Worm (Caenorhabditis elegans) whole organism, midembryonic: ENCODE measurements around the gene F22B5.5.
A peak's percentile ranks its signal among the peaks of the same experiment; 100 is the strongest.

Experiments
- T22C8.4 ChIP-seq: fragments of 200-800 bp; sonication (Bioruptor generic); IDR thresholded peaks from 2 replicates; pipeline ENCODE4 v1.3.6; 2022; ENCODE audit warnings: missing genetic modification characterization, missing compliant biosample characterization
- cog-1 ChIP-seq: sonication (generic microtip); optimal IDR thresholded peaks from 2 replicates; lab custom pipeline; 2016; ENCODE audit warnings: missing genetic modification characterization, missing compliant biosample characterization
- flt-1 ChIP-seq: fragments of 200-800 bp; sonication (Bioruptor generic); IDR thresholded peaks from 2 replicates; pipeline ENCODE4 v1.3.6; 2022; ENCODE audit warnings: missing genetic modification characterization, missing compliant biosample characterization
- klf-2 ChIP-seq: fragments of 200-800 bp; sonication (Bioruptor generic); conservative IDR thresholded peaks from 2 replicates; pipeline ENCODE4 v1.3.6; 2022; ENCODE audit warnings: missing genetic modification reagents, missing genetic modification characterization, missing compliant biosample characterization
- med-1 ChIP-seq: sonication (generic microtip); optimal IDR thresholded peaks from 2 replicates; lab custom pipeline; 2017; ENCODE audit warnings: missing genetic modification characterization, mild to moderate bottlenecking, missing compliant biosample characterization, antibody characterized with exemption, missing genetic modification reagents; ENCODE audit not compliant: insufficient read depth
- ref-1 ChIP-seq: fragments of 200-800 bp; sonication (Bioruptor generic); conservative IDR thresholded peaks from 2 replicates; pipeline ENCODE4 v1.3.6; 2022; ENCODE audit warnings: missing genetic modification reagents, missing genetic modification characterization, missing compliant biosample characterization
- tab-1 ChIP-seq: fragments of 200-800 bp; sonication (Bioruptor generic); IDR thresholded peaks from 2 replicates; pipeline ENCODE4 v1.3.6; 2022; ENCODE audit warnings: missing genetic modification characterization, missing compliant biosample characterization
- ztf-23 ChIP-seq: fragments of 200-800 bp; sonication (Bioruptor generic); IDR thresholded peaks from 2 replicates; pipeline ENCODE4 v1.3.6; 2022; ENCODE audit warnings: missing genetic modification reagents, missing genetic modification characterization, missing compliant biosample characterization
- ztf-29 ChIP-seq: fragments of 200-800 bp; sonication (Bioruptor generic); IDR thresholded peaks from 2 replicates; pipeline ENCODE4 v1.3.6; 2022; ENCODE audit warnings: missing genetic modification reagents, missing genetic modification characterization, missing compliant biosample characterization

F22B5.5 gene

DNA sequence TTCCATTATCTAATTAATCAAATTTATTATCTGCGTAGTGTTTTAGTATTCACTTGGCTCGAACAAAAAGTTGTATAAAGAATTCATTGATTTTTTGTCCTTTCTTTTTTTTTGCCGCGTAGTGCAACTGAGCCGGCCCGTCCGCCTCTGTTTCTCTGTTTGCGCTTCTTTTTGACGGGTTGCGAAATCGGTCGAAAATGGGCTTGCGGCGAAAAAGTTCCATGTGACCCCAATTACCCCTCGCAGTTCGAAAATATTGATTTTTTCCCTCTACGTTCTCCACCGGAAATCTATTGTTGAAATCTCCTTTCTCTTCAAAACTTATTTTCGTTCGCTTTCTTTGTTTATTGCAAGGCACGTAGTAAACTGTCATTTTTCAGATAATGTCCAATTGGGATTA is 3.0 kb upstream of the F22B5.5 start, which contains the start of gene zyg-9:
Gene zyg-9 (plus strand): TSS at position 381 of the 400 bp plus-strand sequence.
- 0 out of 2 replicates have a peak, but pooled peaks have one; percentile 14 for TF ChIP-seq T22C8.4 (GFP tag; lab: Robert Waterston, UW)
- TF ChIP-seq ref-1 (GFP tag; lab: Robert Waterston, UW): no peak

ce11 chrII:8456681-8457389 is 2.4 kb upstream of the F22B5.5 start:
- TF ChIP-seq med-1 (GFP tag; lab: Kevin White, UChicago) (no peak), klf-2 (GFP tag; lab: Robert Waterston, UW) (no peak), tab-1 (GFP tag; lab: Robert Waterston, UW) (no peak), flt-1 (no peak), T22C8.4 (GFP tag; lab: Robert Waterston, UW) (no peak), cog-1 (tag; lab: Kevin White, UChicago) (no peak), ztf-23 (no peak)

DNA sequence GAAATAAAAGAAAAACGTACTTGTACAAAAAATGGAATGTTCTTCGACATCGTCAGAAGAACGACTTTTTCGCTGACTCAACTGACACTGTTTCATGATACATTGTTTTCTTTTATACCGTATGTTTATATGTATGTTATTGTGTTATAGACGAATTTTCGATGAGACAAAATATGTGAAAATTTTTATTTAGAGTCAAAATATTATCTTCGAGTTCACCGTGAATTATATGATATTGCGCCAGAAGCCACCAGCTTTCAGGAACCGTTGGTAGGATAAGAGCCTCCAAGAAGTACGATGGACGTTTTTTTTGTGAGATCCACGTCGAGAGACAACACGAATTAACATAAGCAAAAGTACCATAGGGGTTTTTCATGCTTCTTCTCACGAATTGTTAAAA is 1.7 kb upstream of the F22B5.5 start, which contains the start of gene F22B5.6:
Gene F22B5.6 (minus strand): TSS at position 101 of the 400 bp plus-strand sequence.
- TF ChIP-seq T22C8.4 (GFP tag; lab: Robert Waterston, UW): no peak

DNA sequence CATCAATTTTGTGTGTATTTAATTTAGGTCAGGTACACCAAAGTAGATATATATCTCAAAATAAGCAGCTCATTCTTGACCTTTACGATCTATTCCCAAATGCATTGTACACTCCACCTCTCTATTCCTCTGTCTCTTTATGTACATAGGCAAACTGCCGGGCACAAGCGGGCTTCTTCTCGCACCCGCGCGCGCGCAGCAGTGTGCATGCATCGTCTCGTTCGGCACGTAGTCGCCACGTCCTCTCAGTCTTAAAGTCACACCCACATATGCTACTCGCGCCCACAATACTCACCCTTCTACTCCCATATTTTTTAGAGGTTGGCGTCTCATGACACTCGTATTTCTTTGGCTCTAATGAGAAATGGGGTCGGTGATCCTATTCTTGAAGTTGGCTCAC is 3.0 kb downstream of the F22B5.5 start:
- TF ChIP-seq med-1 (GFP tag; lab: Kevin White, UChicago) (no peak), ref-1 (GFP tag; lab: Robert Waterston, UW) (no peak), ztf-29 (no peak), tab-1 (GFP tag; lab: Robert Waterston, UW) (no peak), flt-1 (no peak), klf-2 (GFP tag; lab: Robert Waterston, UW) (no peak), cog-1 (tag; lab: Kevin White, UChicago) (no peak), ztf-23 (no peak), T22C8.4 (GFP tag; lab: Robert Waterston, UW) (no peak)

- TF ChIP-seq tab-1 (GFP tag; lab: Robert Waterston, UW) (no peak), flt-1 (no peak), klf-2 (GFP tag; lab: Robert Waterston, UW) (no peak), ref-1 (GFP tag; lab: Robert Waterston, UW) (no peak), T22C8.4 (GFP tag; lab: Robert Waterston, UW) (no peak), cog-1 (tag; lab: Kevin White, UChicago) (no peak), ztf-23 (no peak), med-1 (GFP tag; lab: Kevin White, UChicago) (no peak), ztf-29 (no peak)
Observed at ce11 chrII:8450750-8451149, 3.7 kb downstream of the F22B5.5 start.

DNA sequence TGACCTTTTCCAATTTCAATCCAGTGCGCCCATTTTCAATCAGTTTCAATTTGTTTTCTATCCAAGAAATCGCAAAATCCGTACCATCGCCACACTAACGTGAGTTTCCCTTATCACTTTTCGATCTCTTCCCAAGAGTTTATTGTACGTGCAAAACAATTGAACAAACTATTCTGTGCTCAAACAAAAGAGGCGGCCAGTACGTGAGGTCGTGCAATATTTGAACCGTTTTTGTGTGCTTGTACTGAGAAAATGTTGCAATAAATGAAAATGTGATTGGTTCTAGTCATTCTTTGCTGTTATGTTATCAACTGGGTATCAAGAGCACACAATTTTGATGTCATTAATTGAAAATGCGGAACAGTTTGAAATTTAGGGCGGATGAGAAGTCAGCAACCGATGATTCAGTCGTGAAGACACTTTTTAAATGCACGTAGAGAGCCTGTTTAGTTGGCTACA is 4.7 kb downstream of the F22B5.5 start, which contains the start of gene F22B5.4:
Gene F22B5.4 (plus strand): TSS at position 51 of the 459 bp plus-strand sequence.
- TF ChIP-seq tab-1 (GFP tag; lab: Robert Waterston, UW): no peak

DNA sequence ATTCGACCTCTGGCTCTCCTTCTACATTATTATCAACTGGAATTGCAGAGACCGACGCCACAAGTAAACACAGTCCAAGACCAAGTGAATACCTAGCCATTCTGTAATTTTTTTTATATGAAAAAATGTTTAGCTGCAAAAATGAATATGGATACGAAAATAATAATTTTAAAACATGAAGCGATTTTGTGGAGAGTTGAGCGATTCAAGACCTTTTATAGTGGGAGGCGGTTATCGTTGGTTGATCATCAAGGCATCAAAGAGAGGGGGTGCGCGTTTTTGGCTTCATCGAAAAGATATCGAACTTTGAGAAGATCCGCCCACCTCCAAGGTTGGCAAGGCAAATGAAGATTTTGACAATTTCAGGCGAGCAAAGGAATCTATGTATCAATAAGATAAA is 7.7 kb downstream of the F22B5.5 start, which contains the start of gene cut-3:
Gene cut-3 (minus strand): TSS at position 101 of the 400 bp plus-strand sequence.
- TF ChIP-seq flt-1 (no peak), ztf-29 (no peak), cog-1 (tag; lab: Kevin White, UChicago) (no peak), T22C8.4 (GFP tag; lab: Robert Waterston, UW) (no peak), klf-2 (GFP tag; lab: Robert Waterston, UW) (no peak), ref-1 (GFP tag; lab: Robert Waterston, UW) (no peak), med-1 (GFP tag; lab: Kevin White, UChicago) (no peak), tab-1 (GFP tag; lab: Robert Waterston, UW) (no peak), ztf-23 (no peak)

ce11 chrII:8444007-8444406 is 10.4 kb downstream of the F22B5.5 start, which contains the start of gene evl-20:
Gene evl-20, plus strand, starts transcription at chrII:8444307.
- TF ChIP-seq tab-1 (GFP tag; lab: Robert Waterston, UW): no peak
- no peak for TF ChIP-seq klf-2 (GFP tag; lab: Robert Waterston, UW)
- no peak for TF ChIP-seq cog-1 (tag; lab: Kevin White, UChicago)

DNA sequence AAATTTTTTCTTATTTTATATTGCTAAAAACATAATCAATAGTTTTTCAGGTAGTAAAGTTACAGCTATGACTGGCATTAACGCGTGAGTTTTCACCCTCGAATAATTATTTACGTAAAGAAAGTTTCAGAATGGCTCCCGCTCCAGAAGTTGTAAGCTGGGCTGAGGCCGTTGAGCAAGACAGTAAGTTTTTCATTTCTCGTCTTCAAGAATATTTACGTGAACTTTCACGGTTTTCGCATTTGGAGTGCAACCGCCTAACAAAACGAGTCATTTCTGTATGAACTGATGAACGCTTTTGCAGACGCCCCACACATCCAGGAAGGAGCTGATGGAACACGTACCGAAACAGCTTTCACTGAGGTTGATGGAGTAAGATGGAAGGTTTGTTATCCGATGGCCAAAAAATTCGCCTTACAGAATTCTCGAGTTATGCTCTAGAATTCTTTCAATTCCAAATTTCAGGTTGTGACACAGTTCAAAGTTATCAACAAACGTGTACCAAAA is 11.6 kb downstream of the F22B5.5 start, which contains the start of gene eif-3.G:
Gene eif-3.G (plus strand): TSS at position 51 of the 507 bp plus-strand sequence.
- TF ChIP-seq med-1 (GFP tag; lab: Kevin White, UChicago): no peak
- no peak for TF ChIP-seq ref-1 (GFP tag; lab: Robert Waterston, UW)
- TF ChIP-seq T22C8.4 (GFP tag; lab: Robert Waterston, UW): no peak
- TF ChIP-seq tab-1 (GFP tag; lab: Robert Waterston, UW): no peak
- no peak for TF ChIP-seq cog-1 (tag; lab: Kevin White, UChicago)
- no peak for TF ChIP-seq flt-1
- TF ChIP-seq ztf-23: no peak
- TF ChIP-seq ztf-29: no peak
- TF ChIP-seq klf-2 (GFP tag; lab: Robert Waterston, UW): no peak

DNA sequence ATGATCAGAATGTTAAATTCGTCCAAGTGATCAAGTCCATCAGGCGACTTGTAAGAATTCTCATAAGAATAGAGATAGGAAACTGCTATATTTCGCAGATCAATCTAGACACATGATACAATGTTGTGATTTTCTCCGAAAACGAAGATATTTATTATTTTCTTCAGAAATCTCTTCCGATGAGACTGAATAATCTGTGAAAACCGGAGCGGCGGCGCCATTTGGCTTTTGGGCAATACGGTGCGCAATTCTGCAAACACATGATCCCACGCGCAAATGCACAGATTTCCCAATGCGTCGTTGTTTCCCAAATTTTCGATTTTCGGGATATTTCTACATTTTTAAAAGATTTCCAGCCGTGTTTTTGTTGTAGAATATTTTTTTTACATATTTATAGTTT is 12.2 kb downstream of the F22B5.5 start:
- TF ChIP-seq klf-2 (GFP tag; lab: Robert Waterston, UW): no peak
- TF ChIP-seq tab-1 (GFP tag; lab: Robert Waterston, UW): no peak
- TF ChIP-seq cog-1 (tag; lab: Kevin White, UChicago): no peak
- TF ChIP-seq ref-1 (GFP tag; lab: Robert Waterston, UW): no peak
- TF ChIP-seq med-1 (GFP tag; lab: Kevin White, UChicago): no peak
- no peak for TF ChIP-seq ztf-23
- TF ChIP-seq T22C8.4 (GFP tag; lab: Robert Waterston, UW): no peak
- TF ChIP-seq ztf-29: no peak; the same call in 1 of the 2 replicates
- TF ChIP-seq flt-1: no peak
